Fruit fly (Drosophila melanogaster): Measurements from ENCODE around the gene TAF1B.

The TAF1B gene

dm6 chr3R:10130975-10131529 is 12.9 kb downstream of the TAF1B start (continued):
- TF ChIP-seq YL-1 (GFP tag; optimal IDR thresholded peaks at IDR 0.05) (no peak), Nf-YA (GFP tag; IDR thresholded peaks at IDR 0.05) (no peak), Fer2 (tag; optimal IDR thresholded peaks at IDR 0.05) (no peak), Dfd (GFP tag; optimal IDR thresholded peaks at IDR 0.05) (no peak), Lim3 (GFP tag; IDR thresholded peaks at IDR 0.05) (no peak), ase (GFP tag; IDR thresholded peaks at IDR 0.05) (no peak), Hmx (GFP tag; optimal IDR thresholded peaks at IDR 0.05) (no peak), CG12071 (GFP tag; optimal IDR thresholded peaks at IDR 0.05) (peak; percentile 5), Mes4 (GFP tag; optimal IDR thresholded peaks at IDR 0.05) (no peak), CG9932 (GFP tag; IDR thresholded peaks at IDR 0.05) (no peak), Hey (tag; optimal IDR thresholded peaks at IDR 0.05) (no peak), al (GFP tag; IDR thresholded peaks at IDR 0.05) (no peak), hb (GFP tag; IDR thresholded peaks at IDR 0.05; ENCODE audit: partially characterized antibody) (no peak), CG6765 (GFP tag; optimal IDR thresholded peaks at IDR 0.05) (peak; percentile 49), CG17186 (GFP tag; optimal IDR thresholded peaks at IDR 0.05) (no peak), CG12219 (GFP tag; optimal IDR thresholded peaks at IDR 0.05) (no peak), Fer3 (tag; optimal IDR thresholded peaks at IDR 0.05) (peak; percentile 8), ssp (GFP tag; IDR thresholded peaks at IDR 0.05) (no peak), Doc3 (GFP tag; IDR thresholded peaks at IDR 0.05; ENCODE audit: partially characterized antibody) (no peak), dm (GFP tag; optimal IDR thresholded peaks at IDR 0.05) (no peak), HHEX (GFP tag; optimal IDR thresholded peaks at IDR 0.05) (no peak), sna (GFP tag; IDR thresholded peaks at IDR 0.05; ENCODE audit: partially characterized antibody) (no peak), Fer1 (GFP tag; optimal IDR thresholded peaks at IDR 0.05) (peak; percentile 49), inv (GFP tag; IDR thresholded peaks at IDR 0.05; ENCODE audit: partially characterized antibody) (no peak), Hr78 (GFP tag; optimal IDR thresholded peaks at IDR 0.05) (no peak), CG34422 (GFP tag; IDR thresholded peaks at IDR 0.05) (no peak), ERR (GFP tag; optimal IDR thresholded peaks at IDR 0.05) (no peak), kah (GFP tag; optimal IDR thresholded peaks at IDR 0.05) (no peak), CG15514 (GFP tag; optimal IDR thresholded peaks at IDR 0.05) (peak; percentile 16), CG2199 (GFP tag; IDR thresholded peaks at IDR 0.05) (0 out of 3 replicates have a peak, but pooled peaks have one; percentile 8), CG8290 (GFP tag; optimal IDR thresholded peaks at IDR 0.05) (no peak), CG8290 (tag; optimal IDR thresholded peaks at IDR 0.05) (peak in 1 of 2 experiments; percentile 22), CG1832 (GFP tag; optimal IDR thresholded peaks at IDR 0.05) (no peak), Gug (GFP tag; IDR thresholded peaks at IDR 0.05) (no peak), crc (GFP tag; optimal IDR thresholded peaks at IDR 0.05) (no peak), CG3281 (GFP tag; optimal IDR thresholded peaks at IDR 0.05) (peak; percentile 1), Dad (GFP tag; optimal IDR thresholded peaks at IDR 0.05) (no peak), Atf3 (GFP tag; optimal IDR thresholded peaks at IDR 0.05) (no peak), HLH3B (GFP tag; IDR thresholded peaks at IDR 0.05) (no peak), CG17568 (GFP tag; optimal IDR thresholded peaks at IDR 0.05) (peak; percentile 24), disco-r (GFP tag; optimal IDR thresholded peaks at IDR 0.05) (no peak), CG10565 (GFP tag; optimal IDR thresholded peaks at IDR 0.05) (no peak), lola (GFP tag; optimal IDR thresholded peaks at IDR 0.05) (no peak), rib (GFP tag; IDR thresholded peaks at IDR 0.05) (no peak), Med (GFP tag) (peak; percentile 58), lbe (GFP tag; optimal IDR thresholded peaks at IDR 0.05) (no peak), caup (GFP tag; optimal IDR thresholded peaks at IDR 0.05; ENCODE audit: severe bottlenecking) (no peak), CG13287 (GFP tag; IDR thresholded peaks at IDR 0.05; ENCODE audit: partially characterized antibody) (no peak), Bdp1 (GFP tag; optimal IDR thresholded peaks at IDR 0.05) (no peak), vfl (GFP tag; optimal IDR thresholded peaks at IDR 0.05) (no peak), CG14014 (GFP tag; IDR thresholded peaks at IDR 0.05) (no peak; the same call in 1 of the 2 replicates)
